Fruit fly (Drosophila melanogaster): ENCODE results near the gene CG17350.

The CG17350 gene

DNA sequence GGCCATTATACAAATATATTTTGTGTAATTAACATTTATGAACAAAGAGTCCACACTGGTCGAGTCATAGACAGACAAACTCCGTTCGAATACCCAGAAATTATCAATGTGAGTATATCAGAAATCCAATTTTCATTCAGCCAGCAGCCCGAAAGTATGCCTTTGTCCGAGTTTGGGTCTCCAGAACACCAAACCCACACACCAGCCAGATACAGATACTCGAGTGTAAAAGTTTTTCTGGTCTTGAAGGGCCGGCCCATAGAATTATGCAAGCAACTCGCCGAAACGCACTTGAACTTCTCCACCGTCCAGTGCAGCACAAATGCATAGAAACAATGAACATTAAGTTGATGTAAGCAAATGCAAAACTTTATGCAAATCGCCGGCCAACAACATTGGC, 2.1 kb upstream of the CG17350 start:
- TF ChIP-seq CG15479 (GFP tag; optimal IDR thresholded peaks at IDR 0.05), result no peak
- no peak for TF ChIP-seq CG8765 (GFP tag; IDR thresholded peaks at IDR 0.05)
- TF ChIP-seq CG11456 (GFP tag; IDR thresholded peaks at IDR 0.05), result no peak
- TF ChIP-seq Xrp1 (GFP tag; IDR thresholded peaks at IDR 0.05), result no peak
- no peak for TF ChIP-seq CG10147 (GFP tag; optimal IDR thresholded peaks at IDR 0.05)
- no peak for TF ChIP-seq mld (GFP tag; IDR thresholded peaks at IDR 0.05; ENCODE audit: partially characterized antibody)
- TF ChIP-seq bbx (GFP tag; IDR thresholded peaks at IDR 0.05; ENCODE audit: partially characterized antibody), result no peak
- TF ChIP-seq CG2199 (GFP tag; IDR thresholded peaks at IDR 0.05), result 0 out of 3 replicates have a peak, but pooled peaks have one; percentile 56
- TF ChIP-seq Stat92E (GFP tag; optimal IDR thresholded peaks at IDR 0.05), result no peak
- TF ChIP-seq CG17385 (GFP tag; optimal IDR thresholded peaks at IDR 0.05), result no peak
- no peak for TF ChIP-seq psq (GFP tag; optimal IDR thresholded peaks at IDR 0.05)
- TF ChIP-seq Med (GFP tag), result peak; percentile 26
- no peak for TF ChIP-seq wek (GFP tag; optimal IDR thresholded peaks at IDR 0.05)
- no peak for TF ChIP-seq CG7556 (GFP tag; optimal IDR thresholded peaks at IDR 0.05)
- TF ChIP-seq Ets65A (GFP tag), result peak; percentile 83
- TF ChIP-seq Doc3 (GFP tag; IDR thresholded peaks at IDR 0.05; ENCODE audit: partially characterized antibody), result no peak
- TF ChIP-seq CG2116 (GFP tag; optimal IDR thresholded peaks at IDR 0.05), result no peak
- TF ChIP-seq CG17568 (GFP tag; optimal IDR thresholded peaks at IDR 0.05), result no peak
- no peak for TF ChIP-seq CG13296 (GFP tag; optimal IDR thresholded peaks at IDR 0.05)
- TF ChIP-seq CTCF (GFP tag; optimal IDR thresholded peaks at IDR 0.05), result peak; percentile 55
- TF ChIP-seq Atf-2 (GFP tag; optimal IDR thresholded peaks at IDR 0.05), result no peak
- TF ChIP-seq Hand (GFP tag; optimal IDR thresholded peaks at IDR 0.05), result no peak
- no peak for TF ChIP-seq bowl (GFP tag; IDR thresholded peaks at IDR 0.05)
- TF ChIP-seq CG3281 (GFP tag; optimal IDR thresholded peaks at IDR 0.05), result no peak
- TF ChIP-seq Hr78 (GFP tag; optimal IDR thresholded peaks at IDR 0.05), result no peak
- no peak for TF ChIP-seq fru (optimal IDR thresholded peaks at IDR 0.05)
- no peak for TF ChIP-seq emc (GFP tag; optimal IDR thresholded peaks at IDR 0.05)
- TF ChIP-seq Pdp1 (GFP tag; optimal IDR thresholded peaks at IDR 0.05), result peak in 1 of 2 experiments; percentile 81
- no peak for TF ChIP-seq CG8290 (GFP tag; optimal IDR thresholded peaks at IDR 0.05)
- TF ChIP-seq CG8290 (tag; optimal IDR thresholded peaks at IDR 0.05), result peak in 1 of 2 experiments; percentile 15
- no peak for TF ChIP-seq CG12744 (GFP tag; optimal IDR thresholded peaks at IDR 0.05)
- TF ChIP-seq HLH3B (GFP tag; IDR thresholded peaks at IDR 0.05), result no peak
- no peak for TF ChIP-seq CG4730 (GFP tag; IDR thresholded peaks at IDR 0.05)
- no peak for TF ChIP-seq twi (tag; optimal IDR thresholded peaks at IDR 0.05)
- TF ChIP-seq HHEX (GFP tag; optimal IDR thresholded peaks at IDR 0.05), result no peak
- no peak for TF ChIP-seq CG10267 (tag; optimal IDR thresholded peaks at IDR 0.05)
- TF ChIP-seq oc (tag; optimal IDR thresholded peaks at IDR 0.05), result no peak
- no peak for TF ChIP-seq en (GFP tag; optimal IDR thresholded peaks at IDR 0.05)
- TF ChIP-seq ham (GFP tag; IDR thresholded peaks at IDR 0.05), result no peak
- TF ChIP-seq yki (optimal IDR thresholded peaks at IDR 0.05), result no peak
- TF ChIP-seq ems (GFP tag; optimal IDR thresholded peaks at IDR 0.05), result no peak
- no peak for TF ChIP-seq Poxn (GFP tag; IDR thresholded peaks at IDR 0.05)
- TF ChIP-seq Ets97D (GFP tag; optimal IDR thresholded peaks at IDR 0.05), result no peak
- no peak for TF ChIP-seq dati (GFP tag; IDR thresholded peaks at IDR 0.05)
- TF ChIP-seq Dll (GFP tag; IDR thresholded peaks at IDR 0.05; ENCODE audit: partially characterized antibody), result no peak
- no peak for TF ChIP-seq dm (GFP tag; optimal IDR thresholded peaks at IDR 0.05)
- no peak for TF ChIP-seq Bdp1 (GFP tag; optimal IDR thresholded peaks at IDR 0.05)
- no peak for TF ChIP-seq CG12299 (tag; optimal IDR thresholded peaks at IDR 0.05)
- no peak for TF ChIP-seq gt (GFP tag; IDR thresholded peaks at IDR 0.05)
- no peak for TF ChIP-seq CG7372 (GFP tag; IDR thresholded peaks at IDR 0.05)
- TF ChIP-seq ara (GFP tag; IDR thresholded peaks at IDR 0.05), result no peak
- TF ChIP-seq grn (GFP tag; optimal IDR thresholded peaks at IDR 0.05), result no peak
- no peak for TF ChIP-seq chinmo (GFP tag; IDR thresholded peaks at IDR 0.05; ENCODE audit: partially characterized antibody)
